Worm (Caenorhabditis elegans): ENCODE measurements around the gene glb-24.

DNA sequence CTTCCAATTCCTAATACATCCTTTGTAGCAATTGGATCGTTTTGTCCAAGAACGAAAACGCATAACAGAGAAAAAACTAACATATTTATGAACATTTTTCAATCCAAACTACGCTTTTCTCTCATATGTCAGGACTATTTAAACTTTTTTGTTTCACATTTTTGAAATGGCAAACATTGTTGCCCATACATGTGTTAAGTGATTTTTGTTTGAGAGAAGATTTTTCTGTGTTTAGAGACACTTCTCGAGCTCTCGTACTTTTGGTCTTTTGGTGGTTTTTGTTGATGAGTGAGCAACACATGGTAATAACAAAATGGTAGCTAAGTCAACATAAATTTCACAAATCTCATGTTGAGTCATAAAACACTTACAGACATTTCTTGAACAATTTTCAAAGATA is 19.3 kb upstream of the glb-24 start, which contains the start of gene ttr-28:
- no peak for TF ChIP-seq nhr-76 (tag; optimal IDR thresholded peaks at IDR 0.05)
- no peak for TF ChIP-seq dsc-1 (tag; optimal IDR thresholded peaks at IDR 0.05)
- no peak for TF ChIP-seq lin-14 (GFP tag; optimal IDR thresholded peaks at IDR 0.05)
- no peak for TF ChIP-seq nhr-237 (tag; optimal IDR thresholded peaks at IDR 0.05)
